Fruit fly (Drosophila melanogaster) whole organism, embryonic: Measurements from ENCODE around the gene CG33307.

ENCODE experiments used
- Bteb2 ChIP-seq: fragments of 200-800 bp; sonication (Bioruptor generic); optimal IDR thresholded peaks from 2 replicates; lab custom pipeline; 2016; ENCODE audit warnings: missing biosample characterization, missing genetic modification characterization
- C15 ChIP-seq: fragments of 200-800 bp; sonication (Bioruptor generic); IDR thresholded peaks from 3 replicates; pipeline ENCODE4 v1.3.6; 2022; ENCODE audit warnings: missing biosample characterization, missing genetic modification characterization
- CG10147 ChIP-seq: fragments of 200-800 bp; sonication (Bioruptor generic); optimal IDR thresholded peaks from 2 replicates; lab custom pipeline; 2019; ENCODE audit warnings: missing biosample characterization, mild to moderate bottlenecking, missing genetic modification characterization, moderate library complexity
- CG10267 ChIP-seq: fragments of 200-800 bp; sonication (Bioruptor generic); optimal IDR thresholded peaks from 2 replicates; lab custom pipeline; 2018; ENCODE audit warnings: missing biosample characterization, mild to moderate bottlenecking, missing genetic modification characterization, moderate library complexity
- CG10565 ChIP-seq: fragments of 200-800 bp; sonication (Bioruptor generic); optimal IDR thresholded peaks from 3 replicates; lab custom pipeline; 2016; ENCODE audit warnings: missing biosample characterization, mild to moderate bottlenecking, missing genetic modification characterization
- CG11456 ChIP-seq: fragments of 200-800 bp; sonication (Bioruptor generic); IDR thresholded peaks from 3 replicates; pipeline ENCODE4 v1.3.6; 2022; ENCODE audit warnings: missing biosample characterization, missing genetic modification characterization
- CG11695 ChIP-seq: fragments of 200-800 bp; sonication (Bioruptor generic); IDR thresholded peaks from 3 replicates; pipeline ENCODE4 v1.3.6; 2022; ENCODE audit warnings: missing biosample characterization, missing genetic modification characterization
- CG14014 ChIP-seq: fragments of 200-800 bp; sonication (Bioruptor generic); IDR thresholded peaks from 2 replicates; pipeline ENCODE4 v1.3.6; 2022; ENCODE audit warnings: missing biosample characterization, missing genetic modification characterization
- CG15073 ChIP-seq: fragments of 200-800 bp; sonication (Bioruptor generic); optimal IDR thresholded peaks from 2 replicates; lab custom pipeline; 2016; ENCODE audit warnings: missing biosample characterization, missing genetic modification characterization
- CG15269 ChIP-seq: fragments of 200-800 bp; sonication (Bioruptor generic); optimal IDR thresholded peaks from 2 replicates; lab custom pipeline; 2018; ENCODE audit warnings: missing biosample characterization, mild to moderate bottlenecking, missing genetic modification characterization, moderate library complexity
- CG17385 ChIP-seq: fragments of 200-800 bp; sonication (Bioruptor generic); optimal IDR thresholded peaks from 3 replicates; lab custom pipeline; 2018; ENCODE audit warnings: missing biosample characterization, mild to moderate bottlenecking, missing genetic modification characterization
- CG18764 ChIP-seq: fragments of 200-800 bp; sonication (Bioruptor generic); optimal IDR thresholded peaks from 3 replicates; lab custom pipeline; 2016; ENCODE audit warnings: missing biosample characterization, missing genetic modification characterization
- CG2875 ChIP-seq: fragments of 200-800 bp; sonication (Bioruptor generic); optimal IDR thresholded peaks from 2 replicates; lab custom pipeline; 2017; ENCODE audit warnings: missing biosample characterization, mild to moderate bottlenecking, missing genetic modification characterization, missing genetic modification reagents
- CG30020 ChIP-seq: fragments of 200-800 bp; optimal IDR thresholded peaks from 2 replicates; lab custom pipeline; 2019; ENCODE audit warnings: missing biosample characterization, mild to moderate bottlenecking, missing genetic modification characterization, moderate library complexity
- CG3163 ChIP-seq: fragments of 200-800 bp; sonication (Bioruptor generic); optimal IDR thresholded peaks from 3 replicates; lab custom pipeline; 2016; ENCODE audit warnings: missing biosample characterization, missing genetic modification characterization
- CG32772 ChIP-seq: fragments of 200-800 bp; sonication (Bioruptor generic); IDR thresholded peaks from 2 replicates; pipeline ENCODE4 v1.3.6; 2022; ENCODE audit warnings: missing biosample characterization, missing genetic modification characterization
- CG3407 ChIP-seq: fragments of 200-800 bp; sonication (Bioruptor generic); optimal IDR thresholded peaks from 2 replicates; lab custom pipeline; 2018; ENCODE audit warnings: missing biosample characterization, mild to moderate bottlenecking, missing genetic modification characterization
- CG34422 ChIP-seq: fragments of 200-800 bp; sonication (Bioruptor generic); IDR thresholded peaks from 3 replicates; pipeline ENCODE4 v1.3.6; 2022; ENCODE audit warnings: missing biosample characterization, missing genetic modification characterization
- CG3995 ChIP-seq: fragments of 200-800 bp; sonication (Bioruptor generic); optimal IDR thresholded peaks from 3 replicates; lab custom pipeline; 2016; ENCODE audit warnings: missing biosample characterization, missing genetic modification characterization
- CG43689 ChIP-seq: fragments of 200-800 bp; sonication (Bioruptor generic); IDR thresholded peaks from 2 replicates; pipeline ENCODE4 v1.3.6; 2022; ENCODE audit warnings: missing biosample characterization, missing genetic modification characterization
- CG9727 ChIP-seq: fragments of 200-800 bp; sonication (Bioruptor generic); optimal IDR thresholded peaks from 3 replicates; lab custom pipeline; 2017; ENCODE audit warnings: missing biosample characterization, mild to moderate bottlenecking, missing genetic modification characterization
- CG9797 ChIP-seq: fragments of 200-800 bp; sonication (Bioruptor generic); optimal IDR thresholded peaks from 3 replicates; lab custom pipeline; 2018; ENCODE audit warnings: missing biosample characterization, mild to moderate bottlenecking, missing genetic modification characterization
- Camta ChIP-seq: fragments of 200-800 bp; sonication (Bioruptor generic); optimal IDR thresholded peaks from 2 replicates; lab custom pipeline; 2016; ENCODE audit warnings: missing biosample characterization, missing genetic modification characterization
- Drgx ChIP-seq: fragments of 200-800 bp; sonication (Bioruptor generic); IDR thresholded peaks from 2 replicates; pipeline ENCODE4 v1.3.6; 2022; ENCODE audit warnings: missing biosample characterization, missing genetic modification characterization
- Hr3 ChIP-seq: fragments of 200-800 bp; sonication (Bioruptor generic); optimal IDR thresholded peaks from 3 replicates; lab custom pipeline; 2016; ENCODE audit warnings: missing biosample characterization, missing genetic modification characterization
- Nf-YA ChIP-seq: fragments of 200-800 bp; sonication (Bioruptor generic); IDR thresholded peaks from 2 replicates; pipeline ENCODE4 v1.3.6; 2022; ENCODE audit warnings: missing biosample characterization, missing genetic modification characterization
- Nf-YC ChIP-seq: fragments of 200-800 bp; optimal IDR thresholded peaks from 3 replicates; lab custom pipeline; 2019; ENCODE audit warnings: missing biosample characterization, mild to moderate bottlenecking, missing genetic modification characterization, moderate library complexity
- PHDP ChIP-seq: fragments of 200-800 bp; sonication (Bioruptor generic); optimal IDR thresholded peaks from 3 replicates; lab custom pipeline; 2018; ENCODE audit warnings: missing biosample characterization, mild to moderate bottlenecking, missing genetic modification characterization, moderate library complexity
- Rfx ChIP-seq: fragments of 200-800 bp; sonication (Bioruptor generic); IDR thresholded peaks from 2 replicates; pipeline ENCODE4 v1.3.6; 2022; ENCODE audit warnings: missing biosample characterization, missing genetic modification characterization
- Taf1 ChIP-seq: fragments of 200-800 bp; sonication (Bioruptor generic); IDR thresholded peaks from 2 replicates; pipeline ENCODE4 v1.3.6; 2022; ENCODE audit warnings: missing biosample characterization, missing genetic modification characterization
- Usf ChIP-seq: fragments of 200-800 bp; sonication (Bioruptor generic); optimal IDR thresholded peaks from 2 replicates; lab custom pipeline; 2017; ENCODE audit warnings: missing genotype, missing biosample characterization, missing genetic modification characterization
- ash1 ChIP-seq: fragments of 200-800 bp; sonication (Bioruptor generic); optimal IDR thresholded peaks from 2 replicates; lab custom pipeline; 2018; ENCODE audit warnings: missing biosample characterization, mild to moderate bottlenecking, missing genetic modification characterization
- ato ChIP-seq: fragments of 200-800 bp; sonication (Bioruptor generic); IDR thresholded peaks from 2 replicates; pipeline ENCODE4 v1.3.6; 2022; ENCODE audit warnings: missing biosample characterization, missing genetic modification characterization; ENCODE audit not compliant: partially characterized antibody
- bsh ChIP-seq, 2 experiments: fragments of 200-800 bp; sonication (Bioruptor generic); optimal IDR thresholded peaks; 2 replicates each; lab custom pipeline; 2017 to 2018; ENCODE audit warnings: mild to moderate bottlenecking in 2 of 2, missing biosample characterization in 2 of 2, missing genetic modification characterization in 2 of 2, moderate library complexity in 1 of 2
- cg ChIP-seq: fragments of 200-800 bp; sonication (Bioruptor generic); optimal IDR thresholded peaks from 3 replicates; lab custom pipeline; 2019; ENCODE audit warnings: missing biosample characterization, mild to moderate bottlenecking, missing genetic modification characterization, moderate library complexity
- chn ChIP-seq: fragments of 200-800 bp; sonication (Bioruptor generic); optimal IDR thresholded peaks from 2 replicates; lab custom pipeline; 2016; ENCODE audit warnings: missing biosample characterization, missing genetic modification characterization
- corto ChIP-seq: fragments of 200-800 bp; sonication (Bioruptor generic); optimal IDR thresholded peaks from 2 replicates; lab custom pipeline; 2016; ENCODE audit warnings: missing biosample characterization, mild to moderate bottlenecking, missing genetic modification characterization, moderate library complexity
- dmrt11E ChIP-seq: fragments of 200-800 bp; sonication (Bioruptor generic); optimal IDR thresholded peaks from 3 replicates; lab custom pipeline; 2018; ENCODE audit warnings: missing biosample characterization, mild to moderate bottlenecking, missing genetic modification characterization, moderate library complexity
- dmrt99B ChIP-seq: fragments of 200-800 bp; sonication (Bioruptor generic); optimal IDR thresholded peaks from 2 replicates; lab custom pipeline; 2018; ENCODE audit warnings: missing biosample characterization, mild to moderate bottlenecking, missing genetic modification characterization, moderate library complexity
- gcm ChIP-seq: fragments of 200-800 bp; sonication (Bioruptor generic); optimal IDR thresholded peaks from 2 replicates; lab custom pipeline; 2019; ENCODE audit warnings: missing biosample characterization, mild to moderate bottlenecking, missing genetic modification characterization, moderate library complexity
- inv ChIP-seq: fragments of 200-800 bp; sonication (Bioruptor generic); IDR thresholded peaks from 2 replicates; pipeline ENCODE4 v1.3.6; 2022; ENCODE audit warnings: missing biosample characterization, missing genetic modification characterization; ENCODE audit not compliant: partially characterized antibody
- jigr1 ChIP-seq: fragments of 200-800 bp; sonication (Bioruptor generic); IDR thresholded peaks from 3 replicates; pipeline ENCODE4 v1.3.6; 2022; ENCODE audit warnings: missing biosample characterization, missing genetic modification characterization
- lola ChIP-seq, 3 experiments: fragments of >200 bp in 2 of 3; fragments of 200-800 bp in 1 of 3; sonication (Bioruptor generic) in 1 of 3; optimal IDR thresholded peaks; 2 replicates each; lab custom pipeline; 2017 to 2019; ENCODE audit warnings: missing biosample characterization in 3 of 3, missing genetic modification characterization in 3 of 3, mild to moderate bottlenecking in 1 of 3, moderate library complexity in 1 of 3
- nmo ChIP-seq: fragments of 200-800 bp; sonication (Bioruptor generic); optimal IDR thresholded peaks from 2 replicates; lab custom pipeline; 2018; ENCODE audit warnings: missing biosample characterization, mild to moderate bottlenecking, missing genetic modification characterization, moderate library complexity
- tap ChIP-seq: fragments of 200-800 bp; optimal IDR thresholded peaks from 3 replicates; lab custom pipeline; 2019; ENCODE audit warnings: missing biosample characterization, mild to moderate bottlenecking, missing genetic modification characterization, moderate library complexity
- tin ChIP-seq: fragments of 200-800 bp; sonication (Bioruptor generic); optimal IDR thresholded peaks from 3 replicates; lab custom pipeline; 2016; ENCODE audit warnings: missing biosample characterization, missing genetic modification characterization
- tup ChIP-seq: fragments of 200-800 bp; sonication (Bioruptor generic); optimal IDR thresholded peaks from 2 replicates; lab custom pipeline; 2016; ENCODE audit warnings: missing biosample characterization, mild to moderate bottlenecking, missing genetic modification characterization, moderate library complexity
- vvl ChIP-seq: fragments of 200-800 bp; sonication (Bioruptor generic); IDR thresholded peaks from 2 replicates; pipeline ENCODE4 v1.3.6; 2022; ENCODE audit warnings: missing biosample characterization, missing genetic modification characterization
- wdn ChIP-seq: fragments of 200-800 bp; sonication (Bioruptor generic); IDR thresholded peaks from 2 replicates; pipeline ENCODE4 v1.3.6; 2022; ENCODE audit warnings: missing biosample characterization, missing genetic modification characterization
- zfh1 ChIP-seq: fragments of 200-800 bp; sonication (Bioruptor generic); IDR thresholded peaks from 3 replicates; pipeline ENCODE4 v1.3.6; 2022; ENCODE audit warnings: missing biosample characterization, missing genetic modification characterization

CG33307 gene

DNA sequence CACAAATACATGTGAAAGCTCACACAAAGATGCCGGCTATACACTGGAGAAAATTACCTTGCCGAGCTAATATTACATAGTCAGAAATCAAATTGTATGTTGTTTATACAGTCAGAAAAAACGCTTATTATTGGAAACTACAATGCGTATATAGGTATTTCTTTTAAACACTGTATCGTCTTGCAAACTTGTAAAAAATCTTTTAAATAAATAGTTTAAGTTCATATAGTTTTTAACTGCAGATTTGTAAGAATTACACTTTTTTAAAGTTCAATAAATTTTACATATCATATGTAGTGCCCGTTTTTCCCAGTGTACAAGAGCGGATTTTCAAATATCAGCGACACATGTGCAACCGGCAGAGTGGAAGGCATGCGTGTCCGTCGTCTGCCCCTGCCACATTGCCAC lies 1.6 kb downstream of the CG33307 start (continued):
- no peak for TF ChIP-seq CG15073
- TF ChIP-seq CG9727 (GFP tag; lab: Kevin White, UChicago), result peak; percentile 88
- no peak for TF ChIP-seq C15 (GFP tag; lab: Robert Waterston, UW)
- TF ChIP-seq CG10267 (tag; lab: Kevin White, UChicago), result peak; percentile 72
- peak; percentile 67 for TF ChIP-seq gcm (GFP tag; lab: Kevin White, UChicago)
- peak; percentile 55 for TF ChIP-seq Usf (GFP tag; lab: Kevin White, UChicago)
- TF ChIP-seq PHDP (tag; lab: Kevin White, UChicago), result peak; percentile 86
- TF ChIP-seq ato, result no peak
- TF ChIP-seq CG14014, result peak; percentile 76
- peak; percentile 17 for TF ChIP-seq CG3995 (GFP tag; lab: Kevin White, UChicago)
- peak; percentile 59 for TF ChIP-seq CG30020 (tag; lab: Kevin White, UChicago)
- peak; percentile 66 for TF ChIP-seq CG3407
- TF ChIP-seq tup (GFP tag; lab: Kevin White, UChicago), result peak; percentile 36
- peak; percentile 65; the same call in 2 of the 3 replicates for TF ChIP-seq CG34422 (GFP tag; lab: Robert Waterston, UW)
- no peak for TF ChIP-seq inv (GFP tag; lab: Robert Waterston, UW)
- TF ChIP-seq Taf1 (GFP tag; lab: Robert Waterston, UW), result 0 out of 2 replicates have a peak, but pooled peaks have one; percentile 44
- peak; percentile 72 for TF ChIP-seq Bteb2 (GFP tag; lab: Kevin White, UChicago)
- TF ChIP-seq nmo (GFP tag; lab: Kevin White, UChicago), result peak; percentile 96
- TF ChIP-seq wdn, result 0 out of 2 replicates have a peak, but pooled peaks have one; percentile 42
- peak; percentile 76 for TF ChIP-seq CG17385 (GFP tag; lab: Kevin White, UChicago)
- TF ChIP-seq cg (GFP tag; lab: Kevin White, UChicago), result peak; percentile 31
- peak; percentile 79 to 93 for TF ChIP-seq bsh (GFP tag; optimal IDR thresholded peaks at IDR 0.05; lab: Kevin White, UChicago)
- peak; percentile 59 for TF ChIP-seq CG32772 (GFP tag; lab: Robert Waterston, UW)
- no peak for TF ChIP-seq CG9797 (GFP tag; lab: Kevin White, UChicago)
- TF ChIP-seq CG10565 (GFP tag; lab: Kevin White, UChicago), result peak; percentile 45
- TF ChIP-seq CG11456 (GFP tag; lab: Robert Waterston, UW), result peak; percentile 63; the same call in 1 of the 3 replicates
- TF ChIP-seq CG10147 (GFP tag; lab: Kevin White, UChicago), result peak; percentile 90
- TF ChIP-seq CG11695 (GFP tag; lab: Robert Waterston, UW), result peak; percentile 91
- TF ChIP-seq ash1 (GFP tag; lab: Kevin White, UChicago), result no peak
- TF ChIP-seq CG18764 (GFP tag; lab: Kevin White, UChicago), result peak; percentile 36
- peak; percentile 67 for TF ChIP-seq corto
- TF ChIP-seq Drgx, result peak; percentile 85; the same call in 1 of the 2 replicates
- TF ChIP-seq zfh1, result 0 out of 3 replicates have a peak, but pooled peaks have one; percentile 37
- peak; percentile 70 for TF ChIP-seq Nf-YA (GFP tag; lab: Robert Waterston, UW)
- TF ChIP-seq Hr3 (GFP tag; lab: Kevin White, UChicago), result peak; percentile 60
- TF ChIP-seq CG43689 (GFP tag; lab: Robert Waterston, UW), result peak; percentile 48; the same call in 1 of the 2 replicates
- peak; percentile 37 for TF ChIP-seq CG3163
- peak; percentile 18 for TF ChIP-seq Nf-YC (tag; lab: Kevin White, UChicago)
- peak; percentile 75 for TF ChIP-seq dmrt11E (tag; lab: Kevin White, UChicago)
- TF ChIP-seq dmrt99B (tag; lab: Kevin White, UChicago), result peak; percentile 89
- peak; percentile 84 for TF ChIP-seq CG15269 (tag; lab: Kevin White, UChicago)
- peak; percentile 86 for TF ChIP-seq CG2875
- TF ChIP-seq chn (GFP tag; lab: Kevin White, UChicago), result peak; percentile 56
- TF ChIP-seq lola (GFP tag; optimal IDR thresholded peaks at IDR 0.05; lab: Kevin White, UChicago), result peak in 1 of 3 experiments; percentile 79
- peak; percentile 66 for TF ChIP-seq tap (tag; lab: Kevin White, UChicago)
- TF ChIP-seq tin (GFP tag; lab: Kevin White, UChicago), result peak; percentile 81
- peak; percentile 71 for TF ChIP-seq vvl (GFP tag; lab: Robert Waterston, UW)
- peak; percentile 83; the same call in 2 of the 3 replicates for TF ChIP-seq jigr1
- TF ChIP-seq Camta (GFP tag; lab: Kevin White, UChicago), result peak; percentile 91
- TF ChIP-seq Rfx (GFP tag; lab: Robert Waterston, UW), result peak; percentile 61
